Worm (Caenorhabditis elegans): ENCODE measurements around the gene srt-40.
A peak's percentile ranks its signal among the peaks of the same experiment; 100 is the strongest.

srt-40 gene

DNA sequence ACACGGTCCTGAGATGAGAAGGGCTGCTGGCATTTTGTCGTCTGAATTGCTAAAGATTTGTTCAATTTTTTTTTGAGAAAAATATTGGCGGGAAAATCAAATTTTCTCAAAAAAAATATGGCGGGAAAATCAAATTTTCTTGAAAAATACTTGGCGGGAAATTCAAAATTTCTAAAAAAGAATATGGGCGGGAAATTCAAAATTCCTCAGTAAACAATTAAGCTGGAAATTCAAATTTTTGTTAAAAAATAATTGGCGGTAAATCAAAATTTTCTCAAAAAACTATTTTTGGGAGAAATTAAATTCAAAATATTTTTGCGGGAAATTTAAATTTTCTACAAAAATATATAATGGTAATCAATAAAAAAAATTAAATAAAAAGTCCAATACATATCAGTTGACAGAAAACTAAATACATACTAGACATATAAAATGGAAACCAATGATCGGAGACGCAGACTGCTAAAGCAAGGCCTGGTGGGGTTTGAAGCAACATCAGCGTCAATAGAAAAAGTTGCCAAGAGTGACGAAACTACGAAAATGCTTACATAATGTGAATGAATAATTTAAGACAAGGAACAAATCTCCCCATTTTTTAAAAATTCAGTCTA is 8.5 kb upstream of the srt-40 start, which contains the start of gene nhr-184:
TSS of gene nhr-184 (minus strand) at position 51 of the 611 bp plus-strand sequence.
- TF ChIP-seq nhr-76 (tag; optimal IDR thresholded peaks at IDR 0.05) (no peak), nhr-28 (tag; optimal IDR thresholded peaks at IDR 0.05) (peak; percentile 65), nhr-6 (tag; optimal IDR thresholded peaks at IDR 0.05) (peak; percentile 4), lin-1 (GFP tag; IDR thresholded peaks at IDR 0.05) (no peak), mes-2 (tag; optimal IDR thresholded peaks at IDR 0.05; ENCODE audit: poor library complexity, severe bottlenecking) (peak; percentile 40), hlh-30 (tag; optimal IDR thresholded peaks at IDR 0.05; ENCODE audit: insufficient read depth) (peak; percentile 44), unc-62 (GFP tag; optimal IDR thresholded peaks at IDR 0.05 in 1 of 2) (no peak), unc-62 (tag; optimal IDR thresholded peaks at IDR 0.05) (no peak), daf-16 (GFP tag; optimal IDR thresholded peaks at IDR 0.05) (no peak), daf-16 (tag; optimal IDR thresholded peaks at IDR 0.05) (peak; percentile 81), pqm-1 (tag; optimal IDR thresholded peaks at IDR 0.05) (no peak), nhr-10 (tag; optimal IDR thresholded peaks at IDR 0.05) (no peak), dpl-1 (GFP tag; optimal IDR thresholded peaks at IDR 0.05) (no peak), ceh-20 (GFP tag; IDR thresholded peaks at IDR 0.05) (no peak), pha-4 (GFP tag; IDR thresholded peaks at IDR 0.05) (no peak), pha-4 (tag; optimal IDR thresholded peaks at IDR 0.05) (peak; percentile 45), daf-12 (tag; optimal IDR thresholded peaks at IDR 0.05) (no peak), mep-1 (tag; optimal IDR thresholded peaks at IDR 0.05) (no peak), nhr-48 (tag; optimal IDR thresholded peaks at IDR 0.05) (no peak), dve-1 (tag; optimal IDR thresholded peaks at IDR 0.05; ENCODE audit: insufficient read depth) (peak; percentile 46)

DNA sequence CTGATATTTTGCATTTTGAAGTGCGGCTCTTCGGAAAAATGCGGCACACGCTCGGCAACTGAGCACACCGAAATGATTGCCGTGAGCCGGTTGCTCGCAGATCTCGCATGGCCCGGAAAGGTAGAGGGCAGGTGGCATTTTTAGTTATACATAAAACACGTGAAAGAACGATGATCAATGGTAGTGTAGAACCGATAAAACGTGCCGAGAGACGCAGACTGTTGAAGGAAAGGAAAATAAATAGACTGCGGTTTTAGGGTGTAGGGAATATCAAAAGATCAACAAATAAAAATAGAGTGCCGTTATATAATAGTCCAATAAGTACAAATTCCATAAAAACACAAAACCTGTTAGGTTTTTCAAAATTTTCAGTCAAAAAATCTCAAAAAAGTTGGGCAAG is 5.9 kb upstream of the srt-40 start, which contains the start of gene nhr-133:
TSS of gene nhr-133 (minus strand) at position 183 of the 400 bp plus-strand sequence.
- TF ChIP-seq pha-4 (GFP tag; IDR thresholded peaks at IDR 0.05) = no peak
- TF ChIP-seq pha-4 (tag; optimal IDR thresholded peaks at IDR 0.05) = peak; percentile 9
- TF ChIP-seq daf-16 (GFP tag; optimal IDR thresholded peaks at IDR 0.05) = no peak
- peak; percentile 45 for TF ChIP-seq daf-16 (tag; optimal IDR thresholded peaks at IDR 0.05)
- TF ChIP-seq snpc-4 (tag; optimal IDR thresholded peaks at IDR 0.05) = no peak
- TF ChIP-seq dmd-6 (GFP tag; IDR thresholded peaks at IDR 0.05) = peak; percentile 50; the same call in 1 of the 2 replicates
- TF ChIP-seq F37D6.2 (tag; optimal IDR thresholded peaks at IDR 0.05) = no peak
- no peak for TF ChIP-seq tra-1 (GFP tag; IDR thresholded peaks at IDR 0.05)
- peak; percentile 80 for TF ChIP-seq nhr-28 (tag; optimal IDR thresholded peaks at IDR 0.05)
- no peak for TF ChIP-seq D1046.2 (GFP tag; IDR thresholded peaks at IDR 0.05)
- peak; percentile 81 for TF ChIP-seq mxl-3 (GFP tag; optimal IDR thresholded peaks at IDR 0.05)
- TF ChIP-seq hlh-30 (tag; optimal IDR thresholded peaks at IDR 0.05; ENCODE audit: insufficient read depth) = peak; percentile 83
- peak; percentile 6 for TF ChIP-seq mes-2 (tag; optimal IDR thresholded peaks at IDR 0.05; ENCODE audit: poor library complexity, severe bottlenecking)
- peak; percentile 40 for TF ChIP-seq hlh-11 (tag; optimal IDR thresholded peaks at IDR 0.05)
- TF ChIP-seq nhr-48 (tag; optimal IDR thresholded peaks at IDR 0.05) = no peak
- peak; percentile 12 to 79 for TF ChIP-seq mdl-1 (tag; optimal IDR thresholded peaks at IDR 0.05)
- TF ChIP-seq dve-1 (tag; optimal IDR thresholded peaks at IDR 0.05; ENCODE audit: insufficient read depth) = peak; percentile 55
- no peak for TF ChIP-seq ceh-20 (GFP tag; IDR thresholded peaks at IDR 0.05)

DNA sequence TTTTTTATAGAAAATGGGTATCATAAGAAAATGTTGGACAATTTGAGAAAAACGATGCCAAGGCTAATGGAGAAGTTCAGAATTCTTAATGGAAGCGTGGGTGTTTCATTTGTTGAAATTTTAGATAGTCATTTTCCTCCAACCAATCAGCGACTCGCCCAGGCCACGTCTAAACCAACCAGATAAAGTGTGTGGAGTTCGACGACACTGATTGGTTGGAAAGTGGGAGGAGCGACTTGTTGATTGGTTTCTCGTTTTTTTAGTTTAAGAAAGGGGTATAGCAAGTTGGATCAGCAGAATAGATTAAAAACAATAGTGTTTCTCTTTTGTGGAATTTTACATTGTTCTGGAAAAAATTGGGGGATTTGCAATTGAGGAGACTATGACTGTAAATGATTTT is 1.4 kb upstream of the srt-40 start:
- TF ChIP-seq nhr-11 (tag; optimal IDR thresholded peaks at IDR 0.05) (no peak), aha-1 (tag) (no peak), hlh-30 (tag; optimal IDR thresholded peaks at IDR 0.05; ENCODE audit: insufficient read depth) (no peak), egl-43 (GFP tag; IDR thresholded peaks at IDR 0.05) (no peak), unc-62 (GFP tag; optimal IDR thresholded peaks at IDR 0.05 in 1 of 2) (no peak), unc-62 (tag; optimal IDR thresholded peaks at IDR 0.05) (no peak), mdl-1 (tag; optimal IDR thresholded peaks at IDR 0.05) (no peak)

DNA sequence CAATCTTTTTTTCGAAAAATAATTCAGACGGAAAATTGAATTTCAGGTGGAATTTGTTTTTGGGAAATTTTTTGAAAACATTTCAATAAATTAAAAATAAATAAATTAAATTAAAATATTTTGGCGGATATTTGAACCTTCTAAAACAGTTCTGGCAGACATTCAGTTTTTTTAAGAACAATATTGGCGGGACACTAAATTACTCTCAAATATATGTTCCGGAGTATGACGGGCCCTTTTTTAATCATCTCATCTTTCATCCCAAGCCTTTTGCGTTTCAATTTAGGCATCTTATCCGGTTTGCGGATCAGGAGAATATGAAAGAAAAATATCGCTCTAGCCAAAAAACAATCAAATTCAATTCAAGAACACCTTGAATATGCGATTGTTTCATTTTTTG is 720 bp upstream of the srt-40 start, which contains the start of gene svh-11:
TSS of gene svh-11 (plus strand) at position 301 of the 400 bp plus-strand sequence.
- no peak for TF ChIP-seq nhr-77 (tag; optimal IDR thresholded peaks at IDR 0.05)
- no peak for TF ChIP-seq nhr-111 (GFP tag; optimal IDR thresholded peaks at IDR 0.05)
- no peak for TF ChIP-seq aha-1 (tag)
- no peak for TF ChIP-seq ces-1 (GFP tag; optimal IDR thresholded peaks at IDR 0.05)
- TF ChIP-seq ceh-28 (tag; optimal IDR thresholded peaks at IDR 0.05) = no peak
- no peak for TF ChIP-seq mep-1 (tag; optimal IDR thresholded peaks at IDR 0.05)
- TF ChIP-seq nhr-237 (tag; optimal IDR thresholded peaks at IDR 0.05) = no peak
- TF ChIP-seq zip-2 (tag; optimal IDR thresholded peaks at IDR 0.05) = no peak
- no peak for TF ChIP-seq F26F4.8 (GFP tag; conservative IDR thresholded peaks at IDR 0.05)
- TF ChIP-seq sdz-12 (GFP tag; optimal IDR thresholded peaks at IDR 0.05) = no peak
- TF ChIP-seq zfp-2 (tag; optimal IDR thresholded peaks at IDR 0.05) = no peak
- no peak for TF ChIP-seq fos-1 (tag; optimal IDR thresholded peaks at IDR 0.05)
